Worm (Caenorhabditis elegans): ENCODE measurements around the gene Y94H6A.5.

Y94H6A.5 gene

ce11 chrIV:2654965-2655364 lies 48.8 kb downstream of the Y94H6A.5 start (continued):
- TF ChIP-seq ekl-4 (GFP tag; IDR thresholded peaks at IDR 0.05): peak; percentile 82
- TF ChIP-seq nfya-1 (tag; optimal IDR thresholded peaks at IDR 0.05; ENCODE audit: borderline replicate concordance, insufficient read depth): no peak
- TF ChIP-seq K11D2.4 (GFP tag; IDR thresholded peaks at IDR 0.05): no peak
- TF ChIP-seq fkh-3 (tag; optimal IDR thresholded peaks at IDR 0.05): no peak
- peak; percentile 51 for TF ChIP-seq efl-1 (GFP tag; optimal IDR thresholded peaks at IDR 0.05)
- no peak for TF ChIP-seq ztf-25 (GFP tag; IDR thresholded peaks at IDR 0.05)
- TF ChIP-seq nfya-2 (GFP tag; IDR thresholded peaks at IDR 0.05): no peak
- no peak for TF ChIP-seq repo-1 (tag; optimal IDR thresholded peaks at IDR 0.05)
- TF ChIP-seq xnd-1 (tag; optimal IDR thresholded peaks at IDR 0.05): peak; percentile 37
- TF ChIP-seq tbp1 (GFP tag; optimal IDR thresholded peaks at IDR 0.05): peak; percentile 73
- TF ChIP-seq snpc-1.3 (tag; optimal IDR thresholded peaks at IDR 0.05; ENCODE audit: insufficient read depth): peak; percentile 60
- no peak for TF ChIP-seq sptf-2 (GFP tag; optimal IDR thresholded peaks at IDR 0.05)
- peak; percentile 96 for TF ChIP-seq D2030.7 (GFP tag; IDR thresholded peaks at IDR 0.05)
- no peak for TF ChIP-seq sdz-38 (tag; optimal IDR thresholded peaks at IDR 0.05)
- TF ChIP-seq ZK185.1 (tag; optimal IDR thresholded peaks at IDR 0.05; ENCODE audit: poor library complexity, severe bottlenecking): no peak
- peak; percentile 69 for TF ChIP-seq lin-54 (GFP tag; optimal IDR thresholded peaks at IDR 0.05)
- TF ChIP-seq tlf-1 (GFP tag; optimal IDR thresholded peaks at IDR 0.05): peak; percentile 1
- TF ChIP-seq attf-3 (GFP tag; conservative IDR thresholded peaks at IDR 0.05): peak; percentile 72
- no peak for TF ChIP-seq mxl-1 (tag; optimal IDR thresholded peaks at IDR 0.05)
- no peak for TF ChIP-seq F22D6.2 (tag; optimal IDR thresholded peaks at IDR 0.05)
- TF ChIP-seq Y95B8A.8 (GFP tag; IDR thresholded peaks at IDR 0.05): 0 out of 2 replicates have a peak, but pooled peaks have one; percentile 11
- TF ChIP-seq dpl-1 (GFP tag; optimal IDR thresholded peaks at IDR 0.05): no peak
- TF ChIP-seq hsf-1 (GFP tag; IDR thresholded peaks at IDR 0.05): peak; percentile 36; the same call in 1 of the 2 replicates
- peak; percentile 40; the same call in 1 of the 2 replicates for TF ChIP-seq ceh-91 (GFP tag; IDR thresholded peaks at IDR 0.05)
- peak; percentile 27; the same call in 1 of the 2 replicates for TF ChIP-seq madf-8 (GFP tag; conservative IDR thresholded peaks at IDR 0.05)
- TF ChIP-seq B0019.2 (GFP tag; conservative IDR thresholded peaks at IDR 0.05): peak; percentile 44; the same call in 1 of the 2 replicates
- TF ChIP-seq ztf-18 (tag; optimal IDR thresholded peaks at IDR 0.05): peak; percentile 84
- TF ChIP-seq F55B11.4 (tag; optimal IDR thresholded peaks at IDR 0.05; ENCODE audit: borderline replicate concordance, insufficient read depth): no peak
- TF ChIP-seq snpc-1.1 (tag; optimal IDR thresholded peaks at IDR 0.05; ENCODE audit: insufficient read depth): peak; percentile 87
- no peak for TF ChIP-seq nhr-120 (GFP tag; IDR thresholded peaks at IDR 0.05)
- TF ChIP-seq F23B12.7 (tag; optimal IDR thresholded peaks at IDR 0.05; ENCODE audit: insufficient read depth): no peak
- TF ChIP-seq snpc-4 (GFP tag; optimal IDR thresholded peaks at IDR 0.05): peak; percentile 90
- TF ChIP-seq snpc-4 (tag; optimal IDR thresholded peaks at IDR 0.05): peak; percentile 82 to 96 (median 94)
- TF ChIP-seq egl-18 (GFP tag; IDR thresholded peaks at IDR 0.05): no peak
- TF ChIP-seq unc-62 (GFP tag; optimal IDR thresholded peaks at IDR 0.05): no peak

- TF ChIP-seq snpc-4 (GFP tag; optimal IDR thresholded peaks at IDR 0.05) (no peak), snpc-4 (tag; optimal IDR thresholded peaks at IDR 0.05) (no peak), him-1 (tag; optimal IDR thresholded peaks at IDR 0.05) (peak; percentile 17)
Observed at ce11 chrIV:2650031-2650430, 53.7 kb downstream of the Y94H6A.5 start.

ce11 chrIV:2642673-2643072 lies 61.1 kb downstream of the Y94H6A.5 start, which contains the start of gene ric-8:
ric-8 (plus strand) TSS chrIV:2642973.
- 0 out of 2 replicates have a peak, but pooled peaks have one; percentile 23 for TF ChIP-seq attf-3 (GFP tag; conservative IDR thresholded peaks at IDR 0.05)
- no peak for TF ChIP-seq pbrm-1 (GFP tag; IDR thresholded peaks at IDR 0.05)
- TF ChIP-seq T26A5.8 (tag; optimal IDR thresholded peaks at IDR 0.05): no peak
- no peak for TF ChIP-seq repo-1 (tag; optimal IDR thresholded peaks at IDR 0.05)

All from whole organism, young adult.